Worm (Caenorhabditis elegans): Measurements from ENCODE around the gene Y73F8A.10.
A peak's percentile ranks its signal among the peaks of the same experiment; 100 is the strongest.

The Y73F8A.10 gene

DNA sequence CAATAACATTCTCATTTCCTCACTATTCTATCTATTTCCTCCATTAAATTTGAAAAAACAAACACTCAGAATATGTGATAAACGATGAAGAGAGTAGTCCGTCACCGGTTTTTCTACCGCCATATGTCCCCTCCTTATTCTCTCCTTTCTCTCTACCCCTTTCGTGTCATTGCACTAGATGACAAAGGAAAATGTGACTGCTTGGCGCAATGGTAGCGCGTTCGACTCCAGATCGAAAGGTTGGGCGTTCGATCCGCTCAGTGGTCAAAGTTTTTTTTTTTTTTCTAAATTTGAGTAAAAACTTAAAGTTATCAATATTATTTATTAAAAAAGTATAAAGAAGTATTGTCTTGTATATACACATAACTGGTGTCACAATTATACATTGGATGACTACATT is 4.6 kb upstream of the Y73F8A.10 start (continued):
- TF ChIP-seq F39B2.1 (GFP tag; IDR thresholded peaks at IDR 0.05) = no peak
- peak; percentile 61 for TF ChIP-seq him-1 (tag; optimal IDR thresholded peaks at IDR 0.05)
- TF ChIP-seq ztf-18 (tag; optimal IDR thresholded peaks at IDR 0.05) = peak; percentile 76
- TF ChIP-seq F23B12.7 (tag; optimal IDR thresholded peaks at IDR 0.05; ENCODE audit: insufficient read depth) = peak; percentile 78
- no peak for TF ChIP-seq sptf-2 (GFP tag; optimal IDR thresholded peaks at IDR 0.05)
- TF ChIP-seq Y53G8AR.9 (GFP tag; conservative IDR thresholded peaks at IDR 0.05) = no peak
- TF ChIP-seq C06A6.2 (GFP tag; conservative IDR thresholded peaks at IDR 0.05) = no peak
- TF ChIP-seq K11D2.4 (GFP tag; IDR thresholded peaks at IDR 0.05) = no peak
- TF ChIP-seq ceh-91 (GFP tag; IDR thresholded peaks at IDR 0.05) = no peak
- no peak for TF ChIP-seq lin-54 (GFP tag; optimal IDR thresholded peaks at IDR 0.05)
- no peak for TF ChIP-seq ztf-28 (GFP tag; IDR thresholded peaks at IDR 0.05)
- peak; percentile 59; the same call in 1 of the 2 replicates for TF ChIP-seq pbrm-1 (GFP tag; IDR thresholded peaks at IDR 0.05)
- TF ChIP-seq die-1 (tag; optimal IDR thresholded peaks at IDR 0.05) = peak; percentile 74
- no peak for TF ChIP-seq hlh-26 (GFP tag; conservative IDR thresholded peaks at IDR 0.05)
- no peak for TF ChIP-seq efl-1 (GFP tag; optimal IDR thresholded peaks at IDR 0.05)
- no peak for TF ChIP-seq tbx-9 (tag; optimal IDR thresholded peaks at IDR 0.05; ENCODE audit: borderline replicate concordance)
- TF ChIP-seq repo-1 (tag; optimal IDR thresholded peaks at IDR 0.05) = no peak
- TF ChIP-seq pha-4 (tag; optimal IDR thresholded peaks at IDR 0.05) = no peak
- peak; percentile 40; the same call in 1 of the 2 replicates for TF ChIP-seq D2030.7 (GFP tag; IDR thresholded peaks at IDR 0.05)
- TF ChIP-seq ceh-27 (GFP tag; optimal IDR thresholded peaks at IDR 0.05) = no peak
- TF ChIP-seq F10E7.11 (tag; optimal IDR thresholded peaks at IDR 0.05) = no peak
- TF ChIP-seq ama-1 (optimal IDR thresholded peaks at IDR 0.05) = no peak
- peak; percentile 20 to 46 for TF ChIP-seq ama-1 (GFP tag; optimal IDR thresholded peaks at IDR 0.05)
- no peak for TF ChIP-seq mel-28 (tag; optimal IDR thresholded peaks at IDR 0.05; ENCODE audit: borderline replicate concordance)
- no peak for TF ChIP-seq ztf-3 (GFP tag; optimal IDR thresholded peaks at IDR 0.05)
- TF ChIP-seq somi-1 (GFP tag; optimal IDR thresholded peaks at IDR 0.05) = no peak
- TF ChIP-seq tlf-1 (GFP tag; optimal IDR thresholded peaks at IDR 0.05) = no peak
- TF ChIP-seq egl-18 (GFP tag; IDR thresholded peaks at IDR 0.05) = no peak
- TF ChIP-seq ceh-58 (GFP tag; IDR thresholded peaks at IDR 0.05) = no peak
- TF ChIP-seq Y67H2A.10 (GFP tag; conservative IDR thresholded peaks at IDR 0.05) = no peak
- TF ChIP-seq bed-2 (GFP tag; IDR thresholded peaks at IDR 0.05) = no peak
- no peak for TF ChIP-seq lin-26 (GFP tag; IDR thresholded peaks at IDR 0.05)
- TF ChIP-seq aptf-2 (GFP tag; conservative IDR thresholded peaks at IDR 0.05) = no peak
- peak; percentile 75 for TF ChIP-seq rpc-1 (optimal IDR thresholded peaks at IDR 0.05)
- peak; percentile 88 for TF ChIP-seq rpc-1 (tag; optimal IDR thresholded peaks at IDR 0.05)
- TF ChIP-seq madf-6 (GFP tag; IDR thresholded peaks at IDR 0.05) = no peak
- no peak for TF ChIP-seq hlh-12 (tag; optimal IDR thresholded peaks at IDR 0.05)
- TF ChIP-seq B0261.1 (tag; optimal IDR thresholded peaks at IDR 0.05) = peak; percentile 85
- no peak for TF ChIP-seq ekl-4 (GFP tag; IDR thresholded peaks at IDR 0.05)
- TF ChIP-seq nhr-80 (tag; optimal IDR thresholded peaks at IDR 0.05) = no peak
- TF ChIP-seq egl-44 (GFP tag; IDR thresholded peaks at IDR 0.05) = no peak
- TF ChIP-seq chd-7 (tag; optimal IDR thresholded peaks at IDR 0.05) = no peak
- TF ChIP-seq lir-1 (GFP tag; conservative IDR thresholded peaks at IDR 0.05) = 0 out of 2 replicates have a peak, but pooled peaks have one; percentile 12
- TF ChIP-seq cebp-1 (GFP tag; IDR thresholded peaks at IDR 0.05) = no peak
- no peak for TF ChIP-seq cebp-1 (tag; optimal IDR thresholded peaks at IDR 0.05)
- no peak; the same call in 1 of the 2 replicates for TF ChIP-seq mcd-1 (GFP tag; IDR thresholded peaks at IDR 0.05)
- TF ChIP-seq atf-7 (tag; optimal IDR thresholded peaks at IDR 0.05) = no peak
- peak; percentile 8 for TF ChIP-seq F49E8.2 (tag; optimal IDR thresholded peaks at IDR 0.05; ENCODE audit: insufficient read depth)
- no peak for TF ChIP-seq athp-1 (tag; optimal IDR thresholded peaks at IDR 0.05)
- TF ChIP-seq unc-62 (GFP tag; optimal IDR thresholded peaks at IDR 0.05) = no peak
- TF ChIP-seq madf-3 (GFP tag; IDR thresholded peaks at IDR 0.05) = no peak
